Worm (Caenorhabditis elegans): ENCODE data around the gene F13A2.4.

ce11 chrV:4382298-4382697, 17.7 kb downstream of the F13A2.4 start, which contains the start of gene F13A2.1:
- TF ChIP-seq flt-1 (GFP tag; IDR thresholded peaks at IDR 0.05) (no peak), ets-7 (tag; optimal IDR thresholded peaks at IDR 0.05) (no peak), aly-1 (tag; optimal IDR thresholded peaks at IDR 0.05) (no peak), tra-4 (tag; optimal IDR thresholded peaks at IDR 0.05) (no peak), B0310.2 (tag; optimal IDR thresholded peaks at IDR 0.05) (no peak), ama-1 (optimal IDR thresholded peaks at IDR 0.05) (no peak), sea-1 (GFP tag; conservative IDR thresholded peaks at IDR 0.05) (no peak), tbx-37 (GFP tag; conservative IDR thresholded peaks at IDR 0.05) (no peak)
